Fruit fly (Drosophila melanogaster): ENCODE results near the gene pinta.

Gene pinta

DNA sequence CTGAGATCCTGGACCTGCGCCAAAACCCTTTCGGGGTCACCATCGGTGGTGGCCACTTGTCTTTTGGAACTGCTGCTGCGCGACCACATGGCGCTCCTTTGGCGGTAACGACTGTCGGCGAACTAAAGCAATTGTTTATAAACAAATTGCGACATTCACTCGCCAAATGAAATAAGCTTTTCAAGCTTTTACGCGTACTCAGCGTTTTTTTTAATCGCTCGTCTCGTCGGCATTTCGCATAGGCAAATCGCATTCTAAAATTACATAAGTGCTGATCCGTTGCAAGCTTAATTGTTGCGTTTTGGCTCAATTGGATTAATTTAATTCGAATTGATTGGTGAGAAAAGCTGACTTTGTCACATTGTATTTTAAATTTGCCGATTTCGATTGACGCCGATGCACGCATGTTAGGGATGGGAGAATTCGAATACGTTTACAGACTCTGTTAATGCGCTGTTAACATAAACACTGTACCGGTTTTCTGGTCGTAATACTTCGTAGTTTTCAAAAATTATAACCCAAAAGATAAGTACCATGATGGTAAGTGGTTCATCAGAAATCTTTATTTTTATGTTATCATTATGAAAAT is at the start of gene pinta (continued):
- TF ChIP-seq tx (GFP tag; optimal IDR thresholded peaks at IDR 0.05) (no peak), E2f1 (GFP tag; IDR thresholded peaks at IDR 0.05) (no peak), hbn (GFP tag; IDR thresholded peaks at IDR 0.05; ENCODE audit: partially characterized antibody) (0 out of 2 replicates have a peak, but pooled peaks have one; percentile 13), Dad (GFP tag; optimal IDR thresholded peaks at IDR 0.05) (no peak), CG11695 (GFP tag; IDR thresholded peaks at IDR 0.05) (no peak), BEAF-32 (GFP tag; optimal IDR thresholded peaks at IDR 0.05) (peak; percentile 37), CG8281 (tag; optimal IDR thresholded peaks at IDR 0.05) (no peak), jigr1 (GFP tag; IDR thresholded peaks at IDR 0.05) (no peak), Dll (GFP tag; IDR thresholded peaks at IDR 0.05; ENCODE audit: partially characterized antibody) (0 out of 4 replicates have a peak, but pooled peaks have one; percentile 29), Deaf1 (tag; optimal IDR thresholded peaks at IDR 0.05) (no peak), CG1647 (GFP tag; optimal IDR thresholded peaks at IDR 0.05) (no peak), dysf (GFP tag; IDR thresholded peaks at IDR 0.05) (no peak), E2f2 (GFP tag; IDR thresholded peaks at IDR 0.05) (peak; percentile 20), CG14860 (GFP tag; IDR thresholded peaks at IDR 0.05; ENCODE audit: partially characterized antibody) (no peak), Myb (GFP tag; optimal IDR thresholded peaks at IDR 0.05) (peak; percentile 44), CoRest (tag; optimal IDR thresholded peaks at IDR 0.05) (no peak), CG11085 (GFP tag; IDR thresholded peaks at IDR 0.05) (no peak), CG31388 (GFP tag; optimal IDR thresholded peaks at IDR 0.05) (no peak), Sry-δ (GFP tag; optimal IDR thresholded peaks at IDR 0.05) (peak; percentile 59), MBD-R2 (GFP tag; IDR thresholded peaks at IDR 0.05) (no peak), btn (GFP tag; optimal IDR thresholded peaks at IDR 0.05) (no peak), CG16813 (GFP tag; IDR thresholded peaks at IDR 0.05; ENCODE audit: partially characterized antibody) (0 out of 3 replicates have a peak, but pooled peaks have one; percentile 22), CG3281 (GFP tag; optimal IDR thresholded peaks at IDR 0.05) (no peak), TFAM (GFP tag; optimal IDR thresholded peaks at IDR 0.05) (no peak), CG11504 (tag; optimal IDR thresholded peaks at IDR 0.05) (peak; percentile 93), peb (GFP tag; IDR thresholded peaks at IDR 0.05) (no peak), CG7372 (GFP tag; IDR thresholded peaks at IDR 0.05) (no peak), unc-4 (GFP tag; IDR thresholded peaks at IDR 0.05; ENCODE audit: partially characterized antibody) (no peak), Fer2 (tag; optimal IDR thresholded peaks at IDR 0.05) (no peak), gcm (GFP tag; optimal IDR thresholded peaks at IDR 0.05) (no peak), CG13894 (tag; optimal IDR thresholded peaks at IDR 0.05) (no peak), CG12236 (GFP tag; optimal IDR thresholded peaks at IDR 0.05) (no peak), CG8924 (tag; optimal IDR thresholded peaks at IDR 0.05) (peak; percentile 39), gcm2 (GFP tag; optimal IDR thresholded peaks at IDR 0.05) (no peak), Fer1 (GFP tag; optimal IDR thresholded peaks at IDR 0.05) (no peak), CG15601 (tag; optimal IDR thresholded peaks at IDR 0.05) (no peak), CG15011 (GFP tag; optimal IDR thresholded peaks at IDR 0.05) (no peak), CG17912 (GFP tag; optimal IDR thresholded peaks at IDR 0.05) (no peak), CG17361 (GFP tag; IDR thresholded peaks at IDR 0.05) (no peak), fd3F (GFP tag; optimal IDR thresholded peaks at IDR 0.05) (no peak), CG3838 (GFP tag; optimal IDR thresholded peaks at IDR 0.05) (no peak), CG12659 (GFP tag; optimal IDR thresholded peaks at IDR 0.05) (no peak), CG13287 (GFP tag; IDR thresholded peaks at IDR 0.05; ENCODE audit: partially characterized antibody) (peak; percentile 54), seq (GFP tag; IDR thresholded peaks at IDR 0.05) (no peak), CTCF (GFP tag; optimal IDR thresholded peaks at IDR 0.05) (no peak), sima (GFP tag; optimal IDR thresholded peaks at IDR 0.05) (no peak), CG7357 (GFP tag; IDR thresholded peaks at IDR 0.05) (no peak), otp (GFP tag; IDR thresholded peaks at IDR 0.05) (0 out of 3 replicates have a peak, but pooled peaks have one; percentile 2), pnt (GFP tag; optimal IDR thresholded peaks at IDR 0.05) (no peak), CG8290 (GFP tag; optimal IDR thresholded peaks at IDR 0.05) (no peak), CG8290 (tag; optimal IDR thresholded peaks at IDR 0.05) (no peak)
